Worm (Caenorhabditis elegans) whole organism, young adult: ENCODE results near the gene tpan-1.

Experiments
- F39B2.1 ChIP-seq: fragments of 200-800 bp; sonication (Bioruptor generic); IDR thresholded peaks from 2 replicates; pipeline ENCODE4 v1.3.6; 2022; ENCODE audit warnings: missing genetic modification reagents, missing genetic modification characterization, missing compliant biosample characterization
- F55B11.4 ChIP-seq: sonication (generic microtip); optimal IDR thresholded peaks from 2 replicates; lab custom pipeline; 2016; ENCODE audit warnings: missing compliant biosample characterization, missing genetic modification characterization, borderline replicate concordance; ENCODE audit not compliant: insufficient read depth
- Y56A3A.18 ChIP-seq: fragments of 200-800 bp; sonication (Bioruptor generic); IDR thresholded peaks from 2 replicates; pipeline ENCODE4 v1.3.6; 2022; ENCODE audit warnings: missing genetic modification reagents, missing genetic modification characterization, missing compliant biosample characterization
- attf-6 ChIP-seq: fragments of 200-800 bp; sonication (Bioruptor generic); IDR thresholded peaks from 2 replicates; pipeline ENCODE4 v1.3.6; 2022; ENCODE audit warnings: missing genetic modification reagents, missing genetic modification characterization, missing compliant biosample characterization
- egrh-3 ChIP-seq: fragments of 200-800 bp; sonication (Bioruptor generic); IDR thresholded peaks from 2 replicates; pipeline ENCODE4 v1.3.6; 2022; ENCODE audit warnings: missing genetic modification reagents, missing genetic modification characterization, missing compliant biosample characterization
- hmg-20 ChIP-seq: fragments of 200-800 bp; sonication (Bioruptor generic); IDR thresholded peaks from 2 replicates; pipeline ENCODE4 v1.3.6; 2022; ENCODE audit warnings: missing genetic modification reagents, missing genetic modification characterization, missing compliant biosample characterization
- lin-35 ChIP-seq, 3 experiments: fragments of 150-350 bp in 2 of 3; sonication (generic microtip) in 1 of 3; optimal IDR thresholded peaks; 2 replicates each; lab custom pipeline; 2014 to 2018; ENCODE audit warnings: missing biosample characterization in 3 of 3, missing genetic modification characterization in 3 of 3, missing genetic modification reagents in 3 of 3
- madf-6 ChIP-seq: fragments of 200-800 bp; sonication (Bioruptor generic); IDR thresholded peaks from 2 replicates; pipeline ENCODE4 v1.3.6; 2022; ENCODE audit warnings: missing genetic modification reagents, missing genetic modification characterization, missing compliant biosample characterization
- pha-4 ChIP-seq: fragments of 150-350 bp; sonication (generic microtip); optimal IDR thresholded peaks from 2 replicates; lab custom pipeline; 2014; ENCODE audit warnings: missing biosample characterization, missing genetic modification reagents, missing genetic modification characterization
- sea-2 ChIP-seq: fragments of 200-800 bp; sonication (Bioruptor generic); IDR thresholded peaks from 2 replicates; pipeline ENCODE4 v1.3.6; 2022; ENCODE audit warnings: missing genetic modification characterization, missing compliant biosample characterization
- unc-62 ChIP-seq: fragments of 150-350 bp; optimal IDR thresholded peaks from 2 replicates; lab custom pipeline; 2014; ENCODE audit warnings: missing biosample characterization, missing genetic modification reagents, missing genetic modification characterization
- ztf-6 ChIP-seq: fragments of 200-800 bp; sonication (Bioruptor generic); IDR thresholded peaks from 2 replicates; pipeline ENCODE4 v1.3.6; 2022; ENCODE audit warnings: missing genetic modification reagents, missing genetic modification characterization, missing compliant biosample characterization

ce11 chrV:20807038-20807437 lies 17.7 kb downstream of the tpan-1 start, which contains the start of gene Y44A6D.6:
- TF ChIP-seq madf-6 (GFP tag; lab: Robert Waterston, UW) (no peak), lin-35 (GFP tag; optimal IDR thresholded peaks at IDR 0.05; lab: Kevin White, UChicago) (no peak), hmg-20 (GFP tag; lab: Robert Waterston, UW) (no peak), Y56A3A.18 (no peak), unc-62 (no peak), F39B2.1 (no peak), sea-2 (GFP tag; lab: Robert Waterston, UW) (no peak), F55B11.4 (tag; lab: Kevin White, UChicago) (no peak), ztf-6 (no peak), egrh-3 (GFP tag; lab: Robert Waterston, UW) (no peak), pha-4 (tag; lab: Kevin White, UChicago) (no peak), attf-6 (no peak)
